Fruit fly (Drosophila melanogaster) whole organism, embryonic: Measurements from ENCODE around the gene ATPsynD.
A peak's percentile ranks its signal among the peaks of the same experiment; 100 is the strongest.

Experiments used
- Aef1 ChIP-seq: fragments of 200-800 bp; sonication (Bioruptor generic); IDR thresholded peaks from 3 replicates; pipeline ENCODE4 v1.3.6; 2022; ENCODE audit warnings: missing biosample characterization, missing genetic modification characterization
- C15 ChIP-seq: fragments of 200-800 bp; sonication (Bioruptor generic); IDR thresholded peaks from 3 replicates; pipeline ENCODE4 v1.3.6; 2022; ENCODE audit warnings: missing biosample characterization, missing genetic modification characterization
- CG11093 ChIP-seq: fragments of 200-800 bp; sonication (Bioruptor generic); IDR thresholded peaks from 3 replicates; pipeline ENCODE4 v1.3.6; 2022; ENCODE audit warnings: missing biosample characterization, missing genetic modification characterization
- CG12769 ChIP-seq: fragments of 200-800 bp; sonication (Bioruptor generic); optimal IDR thresholded peaks from 2 replicates; lab custom pipeline; 2019; ENCODE audit warnings: missing biosample characterization, mild to moderate bottlenecking, missing genetic modification characterization, moderate library complexity
- CG12942 ChIP-seq: fragments of 200-800 bp; sonication (Bioruptor generic); optimal IDR thresholded peaks from 3 replicates; lab custom pipeline; 2016; ENCODE audit warnings: missing biosample characterization, missing genetic modification characterization
- CG13287 ChIP-seq: fragments of 200-800 bp; sonication (Bioruptor generic); IDR thresholded peaks from 2 replicates; pipeline ENCODE4 v1.3.6; 2022; ENCODE audit warnings: missing biosample characterization, missing genetic modification characterization; ENCODE audit not compliant: partially characterized antibody
- CG14050 ChIP-seq: fragments of 200-800 bp; sonication (Bioruptor generic); IDR thresholded peaks from 3 replicates; pipeline ENCODE4 v1.3.6; 2022; ENCODE audit warnings: missing biosample characterization, missing genetic modification characterization
- CG14860 ChIP-seq: fragments of 200-800 bp; sonication (Bioruptor generic); IDR thresholded peaks from 3 replicates; pipeline ENCODE4 v1.3.6; 2022; ENCODE audit warnings: missing biosample characterization, missing genetic modification characterization; ENCODE audit not compliant: partially characterized antibody
- CG14965 ChIP-seq: fragments of 200-800 bp; sonication (Bioruptor generic); optimal IDR thresholded peaks from 2 replicates; lab custom pipeline; 2016; ENCODE audit warnings: missing biosample characterization, missing genetic modification characterization, borderline replicate concordance
- CG15696 ChIP-seq: fragments of 200-800 bp; sonication (Bioruptor generic); optimal IDR thresholded peaks from 2 replicates; lab custom pipeline; 2019; ENCODE audit warnings: missing biosample characterization, mild to moderate bottlenecking, missing genetic modification characterization, moderate library complexity
- CG17385 ChIP-seq: fragments of 200-800 bp; sonication (Bioruptor generic); optimal IDR thresholded peaks from 3 replicates; lab custom pipeline; 2018; ENCODE audit warnings: missing biosample characterization, mild to moderate bottlenecking, missing genetic modification characterization
- CG18011 ChIP-seq: fragments of 200-800 bp; sonication (Bioruptor generic); optimal IDR thresholded peaks from 2 replicates; lab custom pipeline; 2017; ENCODE audit warnings: missing biosample characterization, missing genetic modification characterization, mild to moderate bottlenecking, moderate library complexity, missing genotype
- CG1832 ChIP-seq: fragments of 200-800 bp; sonication (Bioruptor generic); optimal IDR thresholded peaks from 2 replicates; lab custom pipeline; 2017; ENCODE audit warnings: missing biosample characterization, mild to moderate bottlenecking, missing genetic modification characterization, inconsistent platforms
- CG2129 ChIP-seq: fragments of 200-800 bp; sonication (Bioruptor generic); IDR thresholded peaks from 2 replicates; pipeline ENCODE4 v1.3.6; 2022; ENCODE audit warnings: missing biosample characterization, missing genetic modification characterization; ENCODE audit not compliant: partially characterized antibody
- CG30020 ChIP-seq: fragments of 200-800 bp; optimal IDR thresholded peaks from 2 replicates; lab custom pipeline; 2019; ENCODE audit warnings: missing biosample characterization, mild to moderate bottlenecking, missing genetic modification characterization, moderate library complexity
- CG31224 ChIP-seq: fragments of 200-800 bp; sonication (Bioruptor generic); IDR thresholded peaks from 2 replicates; pipeline ENCODE4 v1.3.6; 2022; ENCODE audit warnings: missing biosample characterization, missing genetic modification characterization
- CG34376 ChIP-seq: fragments of 200-800 bp; sonication (Bioruptor generic); optimal IDR thresholded peaks from 2 replicates; lab custom pipeline; 2018; ENCODE audit warnings: missing biosample characterization, mild to moderate bottlenecking, missing genetic modification characterization
- CG4820 ChIP-seq: fragments of 200-800 bp; sonication (Bioruptor generic); optimal IDR thresholded peaks from 3 replicates; lab custom pipeline; 2016; ENCODE audit warnings: missing biosample characterization, missing genetic modification characterization
- CG7271 ChIP-seq: fragments of 200-800 bp; sonication (Bioruptor generic); optimal IDR thresholded peaks from 2 replicates; lab custom pipeline; 2018; ENCODE audit warnings: missing biosample characterization, mild to moderate bottlenecking, missing genetic modification characterization, moderate library complexity
- CG7357 ChIP-seq: fragments of 200-800 bp; sonication (Bioruptor generic); IDR thresholded peaks from 3 replicates; pipeline ENCODE4 v1.3.6; 2022; ENCODE audit warnings: missing biosample characterization, missing genetic modification characterization
- CG7839 ChIP-seq: fragments of 200-800 bp; sonication (Bioruptor generic); optimal IDR thresholded peaks from 3 replicates; lab custom pipeline; 2018; ENCODE audit warnings: missing biosample characterization, mild to moderate bottlenecking, missing genetic modification characterization, moderate library complexity
- CG9932 ChIP-seq: fragments of 200-800 bp; sonication (Bioruptor generic); IDR thresholded peaks from 2 replicates; pipeline ENCODE4 v1.3.6; 2022; ENCODE audit warnings: missing biosample characterization, missing genetic modification characterization
- Chrac-16 ChIP-seq: fragments of 200-800 bp; sonication (Bioruptor generic); optimal IDR thresholded peaks from 3 replicates; lab custom pipeline; 2016; ENCODE audit warnings: missing biosample characterization, missing genetic modification characterization
- CkIIα-i1 ChIP-seq: fragments of 200-800 bp; sonication (Bioruptor generic); IDR thresholded peaks from 2 replicates; pipeline ENCODE4 v1.3.6; 2022; ENCODE audit warnings: missing biosample characterization, missing genetic modification characterization
- Dip3 ChIP-seq: fragments of 200-800 bp; sonication (Bioruptor generic); optimal IDR thresholded peaks from 3 replicates; lab custom pipeline; 2016; ENCODE audit warnings: missing biosample characterization, missing genetic modification characterization
- Elba2 ChIP-seq: fragments of 200-800 bp; sonication (Bioruptor generic); optimal IDR thresholded peaks from 3 replicates; lab custom pipeline; 2016; ENCODE audit warnings: missing biosample characterization, missing genetic modification characterization
- Gsc ChIP-seq: fragments of 200-800 bp; sonication (Bioruptor generic); IDR thresholded peaks from 2 replicates; pipeline ENCODE4 v1.3.6; 2022; ENCODE audit warnings: missing biosample characterization, missing genetic modification characterization
- Hmx ChIP-seq: fragments of 200-800 bp; sonication (Bioruptor generic); optimal IDR thresholded peaks from 2 replicates; lab custom pipeline; 2016; ENCODE audit warnings: missing biosample characterization, missing genetic modification characterization
- Hr3 ChIP-seq: fragments of 200-800 bp; sonication (Bioruptor generic); optimal IDR thresholded peaks from 3 replicates; lab custom pipeline; 2016; ENCODE audit warnings: missing biosample characterization, missing genetic modification characterization
- Hr78 ChIP-seq, 2 experiments: fragments of 200-800 bp in 1 of 2; fragments of >200 bp in 1 of 2; sonication (Bioruptor generic) in 1 of 2; optimal IDR thresholded peaks; 2 replicates each; lab custom pipeline; 2017 to 2019; ENCODE audit warnings: missing biosample characterization in 2 of 2, missing genetic modification characterization in 2 of 2, mild to moderate bottlenecking in 1 of 2, moderate library complexity in 1 of 2
- NFAT ChIP-seq: fragments of 200-800 bp; sonication (Bioruptor generic); IDR thresholded peaks from 2 replicates; pipeline ENCODE4 v1.3.6; 2022; ENCODE audit warnings: missing biosample characterization, missing genetic modification characterization
- Oli ChIP-seq: fragments of 200-800 bp; sonication (Bioruptor generic); optimal IDR thresholded peaks from 2 replicates; lab custom pipeline; 2018; ENCODE audit warnings: missing biosample characterization, mild to moderate bottlenecking, missing genetic modification characterization, moderate library complexity
- Sox100B ChIP-seq: fragments of 200-800 bp; sonication (Bioruptor generic); optimal IDR thresholded peaks from 3 replicates; lab custom pipeline; 2018; ENCODE audit warnings: missing biosample characterization, mild to moderate bottlenecking, missing genetic modification characterization
- Xrp1 ChIP-seq: fragments of 200-800 bp; sonication (Bioruptor generic); IDR thresholded peaks from 2 replicates; pipeline ENCODE4 v1.3.6; 2022; ENCODE audit warnings: missing biosample characterization, missing genetic modification characterization
- YL-1 ChIP-seq: fragments of 200-800 bp; sonication (Bioruptor generic); optimal IDR thresholded peaks from 3 replicates; lab custom pipeline; 2017; ENCODE audit warnings: missing biosample characterization, mild to moderate bottlenecking, missing genetic modification characterization
- bcd ChIP-seq: fragments of 200-800 bp; sonication (Bioruptor generic); optimal IDR thresholded peaks from 2 replicates; lab custom pipeline; 2017; ENCODE audit warnings: missing biosample characterization, mild to moderate bottlenecking, missing genetic modification characterization
- btn ChIP-seq: fragments of 200-800 bp; sonication (Bioruptor generic); optimal IDR thresholded peaks from 2 replicates; lab custom pipeline; 2016; ENCODE audit warnings: missing biosample characterization, missing genetic modification characterization
- chif ChIP-seq, 2 experiments: fragments of 200-800 bp; sonication (Bioruptor generic); optimal IDR thresholded peaks; 3 replicates each; lab custom pipeline; 2016; ENCODE audit warnings: missing biosample characterization in 2 of 2, missing genetic modification characterization in 2 of 2
- dati ChIP-seq: fragments of 200-800 bp; sonication (Bioruptor generic); IDR thresholded peaks from 2 replicates; pipeline ENCODE4 v1.3.6; 2022; ENCODE audit warnings: missing biosample characterization, missing genetic modification characterization
- dmrt11E ChIP-seq: fragments of 200-800 bp; sonication (Bioruptor generic); optimal IDR thresholded peaks from 3 replicates; lab custom pipeline; 2018; ENCODE audit warnings: missing biosample characterization, mild to moderate bottlenecking, missing genetic modification characterization, moderate library complexity
- gce ChIP-seq: fragments of 200-800 bp; sonication (Bioruptor generic); IDR thresholded peaks from 3 replicates; pipeline ENCODE4 v1.3.6; 2022; ENCODE audit warnings: missing biosample characterization, missing genetic modification characterization
- grau ChIP-seq: fragments of 200-800 bp; optimal IDR thresholded peaks from 3 replicates; lab custom pipeline; 2019; ENCODE audit warnings: missing biosample characterization, mild to moderate bottlenecking, missing genetic modification characterization, moderate library complexity
- hth ChIP-seq: fragments of >200 bp; optimal IDR thresholded peaks from 2 replicates; lab custom pipeline; 2017; ENCODE audit warnings: inconsistent platforms
- knrl ChIP-seq: fragments of 200-800 bp; sonication (Bioruptor generic); IDR thresholded peaks from 3 replicates; pipeline ENCODE4 v1.3.6; 2022; ENCODE audit warnings: missing biosample characterization, missing genetic modification characterization; ENCODE audit not compliant: partially characterized antibody
- lbe ChIP-seq: fragments of 200-800 bp; sonication (Bioruptor generic); optimal IDR thresholded peaks from 2 replicates; lab custom pipeline; 2016; ENCODE audit warnings: missing biosample characterization, mild to moderate bottlenecking, missing genetic modification characterization
- oc ChIP-seq: fragments of 200-800 bp; sonication (Bioruptor generic); optimal IDR thresholded peaks from 2 replicates; lab custom pipeline; 2018; ENCODE audit warnings: missing biosample characterization, mild to moderate bottlenecking, missing genetic modification characterization, moderate library complexity
- pfk ChIP-seq: fragments of 200-800 bp; sonication (Bioruptor generic); optimal IDR thresholded peaks from 2 replicates; lab custom pipeline; 2018; ENCODE audit warnings: missing biosample characterization, mild to moderate bottlenecking, missing genetic modification characterization, moderate library complexity
- sens-2 ChIP-seq: fragments of 200-800 bp; sonication (Bioruptor generic); IDR thresholded peaks from 2 replicates; pipeline ENCODE4 v1.3.6; 2022; ENCODE audit warnings: missing biosample characterization, missing genetic modification characterization
- ssp ChIP-seq: fragments of 200-800 bp; sonication (Bioruptor generic); IDR thresholded peaks from 2 replicates; pipeline ENCODE4 v1.3.6; 2022; ENCODE audit warnings: missing biosample characterization, missing genetic modification characterization
- stwl ChIP-seq: fragments of 200-800 bp; sonication (Bioruptor generic); optimal IDR thresholded peaks from 3 replicates; lab custom pipeline; 2018; ENCODE audit warnings: missing biosample characterization, mild to moderate bottlenecking, missing genetic modification characterization, moderate library complexity
- tin ChIP-seq: fragments of 200-800 bp; sonication (Bioruptor generic); optimal IDR thresholded peaks from 3 replicates; lab custom pipeline; 2016; ENCODE audit warnings: missing biosample characterization, missing genetic modification characterization
- z ChIP-seq: fragments of 200-800 bp; sonication (Bioruptor generic); IDR thresholded peaks from 3 replicates; pipeline ENCODE4 v1.3.6; 2022; ENCODE audit warnings: missing biosample characterization, missing genetic modification characterization

Gene ATPsynD

dm6 chr3R:19113836-19114235 is 19.0 kb downstream of the ATPsynD start (continued):
- 0 out of 3 replicates have a peak, but pooled peaks have one; percentile 28 for TF ChIP-seq CG11093 (GFP tag; lab: Robert Waterston, UW)
- no peak for TF ChIP-seq Gsc (GFP tag; lab: Robert Waterston, UW)
- no peak for TF ChIP-seq Hr78 (GFP tag; optimal IDR thresholded peaks at IDR 0.05; lab: Kevin White, UChicago)
- no peak for TF ChIP-seq CG14965 (GFP tag; lab: Kevin White, UChicago)
- no peak for TF ChIP-seq Elba2 (GFP tag; lab: Kevin White, UChicago)
- TF ChIP-seq Hmx (GFP tag; lab: Kevin White, UChicago), result no peak
- no peak for TF ChIP-seq btn (GFP tag; lab: Kevin White, UChicago)
- TF ChIP-seq CG2129 (GFP tag; lab: Robert Waterston, UW), result no peak
- TF ChIP-seq CG4820 (GFP tag; lab: Kevin White, UChicago), result peak; percentile 37
- peak; percentile 65 for TF ChIP-seq CG14860 (GFP tag; lab: Robert Waterston, UW)
- TF ChIP-seq CG15696 (tag; lab: Kevin White, UChicago), result no peak
- no peak for TF ChIP-seq CG13287 (GFP tag; lab: Robert Waterston, UW)
- TF ChIP-seq stwl (tag; lab: Kevin White, UChicago), result no peak
- TF ChIP-seq CG34376, result no peak
- TF ChIP-seq grau (tag; lab: Kevin White, UChicago), result peak; percentile 27
- no peak for TF ChIP-seq ssp (GFP tag; lab: Robert Waterston, UW)
- TF ChIP-seq z (GFP tag; lab: Robert Waterston, UW), result no peak
- peak; percentile 34 for TF ChIP-seq dmrt11E (tag; lab: Kevin White, UChicago)
- TF ChIP-seq NFAT (GFP tag; lab: Robert Waterston, UW), result no peak
- no peak for TF ChIP-seq hth (lab: Kevin White, UChicago)
- TF ChIP-seq pfk (GFP tag; lab: Kevin White, UChicago), result no peak
- TF ChIP-seq CG14050, result no peak
- peak in 1 of 2 experiments; percentile 22 for TF ChIP-seq chif (GFP tag; optimal IDR thresholded peaks at IDR 0.05; lab: Kevin White, UChicago)
- TF ChIP-seq CG30020 (tag; lab: Kevin White, UChicago), result no peak
- TF ChIP-seq Oli (tag; lab: Kevin White, UChicago), result peak; percentile 61
- no peak for TF ChIP-seq CG18011
- TF ChIP-seq Sox100B (GFP tag; lab: Kevin White, UChicago), result peak; percentile 27
- TF ChIP-seq Dip3, result no peak
- no peak for TF ChIP-seq knrl (GFP tag; lab: Robert Waterston, UW)
- peak; percentile 23 for TF ChIP-seq CG17385 (GFP tag; lab: Kevin White, UChicago)
- peak; percentile 24 for TF ChIP-seq CG12769 (tag; lab: Kevin White, UChicago)
- peak; percentile 54 for TF ChIP-seq CG7839
- peak; percentile 23 for TF ChIP-seq tin
- no peak for TF ChIP-seq CG9932 (GFP tag; lab: Robert Waterston, UW)
- TF ChIP-seq oc (tag; lab: Kevin White, UChicago), result peak; percentile 35
- TF ChIP-seq YL-1 (GFP tag; lab: Kevin White, UChicago), result no peak
- no peak for TF ChIP-seq C15 (GFP tag; lab: Robert Waterston, UW)
- no peak for TF ChIP-seq Aef1 (GFP tag; lab: Robert Waterston, UW)
- TF ChIP-seq CG1832 (GFP tag; lab: Kevin White, UChicago), result no peak
- TF ChIP-seq Hr3 (GFP tag; lab: Kevin White, UChicago), result peak; percentile 25
- TF ChIP-seq bcd (GFP tag; lab: Kevin White, UChicago), result no peak
- no peak for TF ChIP-seq lbe
- no peak for TF ChIP-seq CG12942 (GFP tag; lab: Kevin White, UChicago)
- TF ChIP-seq Xrp1 (GFP tag; lab: Robert Waterston, UW), result 0 out of 2 replicates have a peak, but pooled peaks have one; percentile 47
- no peak for TF ChIP-seq CG31224 (GFP tag; lab: Robert Waterston, UW)
- no peak for TF ChIP-seq sens-2 (GFP tag; lab: Robert Waterston, UW)
- TF ChIP-seq dati, result no peak
- TF ChIP-seq Chrac-16, result no peak
- no peak for TF ChIP-seq CkIIα-i1 (GFP tag; lab: Robert Waterston, UW)
- TF ChIP-seq gce (GFP tag; lab: Robert Waterston, UW), result no peak
- no peak for TF ChIP-seq CG7271 (tag; lab: Kevin White, UChicago)
- no peak for TF ChIP-seq CG7357 (GFP tag; lab: Robert Waterston, UW)
